Worm (Caenorhabditis elegans) whole organism, early embryonic: ENCODE measurements around the gene F26F12.5.

Experiments
- aly-1 ChIP-seq: sonication (generic microtip); optimal IDR thresholded peaks from 2 replicates; lab custom pipeline; 2016; ENCODE audit warnings: missing genetic modification characterization, missing compliant biosample characterization
- ama-1 ChIP-seq: fragments of 150-350 bp; optimal IDR thresholded peaks from 2 replicates; lab custom pipeline; 2014
- pes-1 ChIP-seq: fragments of 200-800 bp; sonication (Bioruptor generic); IDR thresholded peaks from 2 replicates; pipeline ENCODE4 v1.3.6; 2022; ENCODE audit warnings: missing genetic modification reagents, missing genetic modification characterization, missing compliant biosample characterization

DNA sequence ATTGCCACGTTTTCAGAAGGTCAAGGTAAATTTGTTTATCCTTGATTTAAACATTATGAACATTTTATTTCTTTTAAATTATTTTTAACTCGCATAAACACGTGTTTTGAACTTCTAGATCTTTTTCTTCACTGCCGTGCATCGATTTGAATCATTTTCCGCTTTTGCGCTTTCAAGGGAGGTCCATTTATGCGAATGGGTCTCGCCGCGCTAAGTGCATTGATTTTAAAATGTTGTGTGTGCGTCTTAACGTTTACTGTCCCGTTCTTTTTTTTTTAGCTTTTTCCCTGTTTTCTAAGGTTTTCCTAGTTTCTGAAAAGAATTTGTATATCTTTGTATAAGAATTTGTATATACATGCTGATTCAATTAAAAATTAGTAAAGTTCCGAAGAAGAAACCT lies 39.5 kb downstream of the F26F12.5 start:
- TF ChIP-seq pes-1 (no peak), ama-1 (no peak), aly-1 (tag; lab: Kevin White, UChicago) (no peak)
